Fruit fly (Drosophila melanogaster) whole organism, prepupa: ENCODE measurements around the gene Acp95EF.

Experiments
- Blimp-1 ChIP-seq: fragments of 200-800 bp; sonication (Bioruptor generic); optimal IDR thresholded peaks from 3 replicates; lab custom pipeline; 2017; ENCODE audit warnings: missing biosample characterization, missing genetic modification characterization, mild to moderate bottlenecking, moderate library complexity, missing genetic modification reagents
- CG10631 ChIP-seq: fragments of 200-800 bp; sonication (Bioruptor generic); optimal IDR thresholded peaks from 2 replicates; lab custom pipeline; 2016; ENCODE audit warnings: missing biosample characterization, missing genetic modification characterization
- CG10669 ChIP-seq: fragments of 200-800 bp; sonication (Bioruptor generic); optimal IDR thresholded peaks from 3 replicates; lab custom pipeline; 2018; ENCODE audit warnings: missing biosample characterization, mild to moderate bottlenecking, missing genetic modification characterization, moderate library complexity
- CG11294 ChIP-seq: fragments of 200-800 bp; sonication (Bioruptor generic); IDR thresholded peaks from 2 replicates; pipeline ENCODE4 v1.3.6; 2022; ENCODE audit warnings: missing biosample characterization, missing genetic modification characterization
- CG11762 ChIP-seq: fragments of 200-800 bp; sonication (Bioruptor generic); optimal IDR thresholded peaks from 3 replicates; lab custom pipeline; 2016; ENCODE audit warnings: missing biosample characterization, missing genetic modification characterization; ENCODE audit not compliant: insufficient read depth
- CG11902 ChIP-seq: fragments of 200-800 bp; sonication (Bioruptor generic); optimal IDR thresholded peaks from 3 replicates; lab custom pipeline; 2016; ENCODE audit warnings: missing biosample characterization, missing genetic modification characterization
- CG15336 ChIP-seq: fragments of 200-800 bp; sonication (Bioruptor generic); IDR thresholded peaks from 2 replicates; pipeline ENCODE4 v1.3.6; 2022; ENCODE audit warnings: missing biosample characterization, missing genetic modification characterization
- CG1621 ChIP-seq: fragments of 200-800 bp; sonication (Bioruptor generic); optimal IDR thresholded peaks from 3 replicates; lab custom pipeline; 2018; ENCODE audit warnings: missing biosample characterization, mild to moderate bottlenecking, missing genetic modification characterization
- CG16779 ChIP-seq: fragments of 200-800 bp; sonication (Bioruptor generic); optimal IDR thresholded peaks from 3 replicates; lab custom pipeline; 2017; ENCODE audit warnings: missing biosample characterization, mild to moderate bottlenecking, missing genetic modification characterization
- CG34406 ChIP-seq: fragments of 200-800 bp; sonication (Bioruptor generic); optimal IDR thresholded peaks from 3 replicates; lab custom pipeline; 2016; ENCODE audit warnings: missing biosample characterization, missing genetic modification characterization
- CG4318 ChIP-seq: fragments of 200-800 bp; sonication (Bioruptor generic); optimal IDR thresholded peaks from 3 replicates; lab custom pipeline; 2017; ENCODE audit warnings: missing biosample characterization, mild to moderate bottlenecking, missing genetic modification characterization
- CG6163 ChIP-seq: fragments of 200-800 bp; sonication (Bioruptor generic); IDR thresholded peaks from 3 replicates; pipeline ENCODE4 v1.3.6; 2022; ENCODE audit warnings: missing biosample characterization, missing genetic modification characterization
- CG6808 ChIP-seq: fragments of 200-800 bp; sonication (Bioruptor generic); optimal IDR thresholded peaks from 3 replicates; lab custom pipeline; 2017; ENCODE audit warnings: missing biosample characterization, missing genetic modification characterization, mild to moderate bottlenecking, moderate library complexity, missing genetic modification reagents
- CG6854 ChIP-seq: fragments of 200-800 bp; sonication (Bioruptor generic); optimal IDR thresholded peaks from 2 replicates; lab custom pipeline; 2017; ENCODE audit warnings: missing biosample characterization, mild to moderate bottlenecking, missing genetic modification characterization
- CG7368 ChIP-seq: fragments of 200-800 bp; sonication (Bioruptor generic); optimal IDR thresholded peaks from 3 replicates; lab custom pipeline; 2016; ENCODE audit warnings: missing biosample characterization, missing genetic modification characterization
- CG8119 ChIP-seq: fragments of 200-800 bp; sonication (Bioruptor generic); IDR thresholded peaks from 3 replicates; pipeline ENCODE4 v1.3.6; 2022; ENCODE audit warnings: missing biosample characterization, missing genetic modification characterization
- CG8319 ChIP-seq: fragments of 200-800 bp; sonication (Bioruptor generic); optimal IDR thresholded peaks from 3 replicates; lab custom pipeline; 2016; ENCODE audit warnings: missing biosample characterization, missing genetic modification characterization
- Eip75B ChIP-seq: fragments of 200-800 bp; sonication (Bioruptor generic); optimal IDR thresholded peaks from 3 replicates; lab custom pipeline; 2016; ENCODE audit warnings: missing biosample characterization, missing genetic modification characterization
- Eip78C ChIP-seq: fragments of 200-800 bp; sonication (Bioruptor generic); peaks from one replicate; lab custom pipeline; 2016; ENCODE audit warnings: missing biosample characterization, missing genetic modification characterization
- Eip93F ChIP-seq: fragments of 200-800 bp; sonication (Bioruptor generic); optimal IDR thresholded peaks from 2 replicates; lab custom pipeline; 2016; ENCODE audit warnings: missing biosample characterization, mild to moderate bottlenecking, missing genetic modification characterization
- Gug ChIP-seq: fragments of 200-800 bp; sonication (Bioruptor generic); IDR thresholded peaks from 2 replicates; pipeline ENCODE4 v1.3.6; 2022; ENCODE audit warnings: missing biosample characterization, missing genetic modification characterization
- Hr39 ChIP-seq: fragments of 200-800 bp; sonication (Bioruptor generic); optimal IDR thresholded peaks from 2 replicates; lab custom pipeline; 2016; ENCODE audit warnings: missing biosample characterization, missing genetic modification characterization
- Hr4 ChIP-seq: fragments of 200-800 bp; sonication (Bioruptor generic); optimal IDR thresholded peaks from 3 replicates; lab custom pipeline; 2016; ENCODE audit warnings: missing biosample characterization, missing genetic modification characterization
- Lpt ChIP-seq: fragments of 200-800 bp; sonication (Bioruptor generic); optimal IDR thresholded peaks from 3 replicates; lab custom pipeline; 2016; ENCODE audit warnings: missing biosample characterization, missing genetic modification characterization
- Met ChIP-seq: fragments of 200-800 bp; sonication (Bioruptor generic); optimal IDR thresholded peaks from 3 replicates; lab custom pipeline; 2016; ENCODE audit warnings: missing biosample characterization, missing genetic modification characterization
- OdsH ChIP-seq: fragments of 200-800 bp; sonication (Bioruptor generic); optimal IDR thresholded peaks from 3 replicates; lab custom pipeline; 2016; ENCODE audit warnings: missing biosample characterization, missing genetic modification characterization
- Smox ChIP-seq: fragments of 200-800 bp; sonication (Bioruptor generic); optimal IDR thresholded peaks from 3 replicates; lab custom pipeline; 2016; ENCODE audit warnings: missing biosample characterization, missing genetic modification characterization
- Sox102F ChIP-seq: fragments of 200-800 bp; sonication (Bioruptor generic); optimal IDR thresholded peaks from 2 replicates; lab custom pipeline; 2016; ENCODE audit warnings: missing biosample characterization, mild to moderate bottlenecking, missing genetic modification characterization
- Sox14 ChIP-seq: fragments of 200-800 bp; sonication (Bioruptor generic); optimal IDR thresholded peaks from 3 replicates; lab custom pipeline; 2016; ENCODE audit warnings: missing biosample characterization, missing genetic modification characterization
- Sox15 ChIP-seq: fragments of 200-800 bp; sonication (Bioruptor generic); optimal IDR thresholded peaks from 3 replicates; lab custom pipeline; 2016; ENCODE audit warnings: missing biosample characterization, missing genetic modification characterization
- achi ChIP-seq: fragments of 200-800 bp; sonication (Bioruptor generic); optimal IDR thresholded peaks from 3 replicates; lab custom pipeline; 2016; ENCODE audit warnings: missing biosample characterization, missing genetic modification characterization
- cyc ChIP-seq: fragments of 200-800 bp; sonication (Bioruptor generic); optimal IDR thresholded peaks from 3 replicates; lab custom pipeline; 2016; ENCODE audit warnings: missing biosample characterization, missing genetic modification characterization
- dac ChIP-seq: fragments of 200-800 bp; sonication (Bioruptor generic); optimal IDR thresholded peaks from 2 replicates; lab custom pipeline; 2017; ENCODE audit warnings: missing biosample characterization, mild to moderate bottlenecking, missing genetic modification characterization
- dsx ChIP-seq: fragments of 200-800 bp; optimal IDR thresholded peaks from 3 replicates; lab custom pipeline; 2019; ENCODE audit warnings: missing biosample characterization, mild to moderate bottlenecking, missing genetic modification characterization, moderate library complexity; ENCODE audit not compliant: poor library complexity, severe bottlenecking
- eg ChIP-seq: fragments of 200-800 bp; sonication (Bioruptor generic); IDR thresholded peaks from 3 replicates; pipeline ENCODE4 v1.3.6; 2022; ENCODE audit warnings: missing biosample characterization, missing genetic modification characterization
- esn ChIP-seq: fragments of 200-800 bp; sonication (Bioruptor generic); optimal IDR thresholded peaks from 2 replicates; lab custom pipeline; 2016; ENCODE audit warnings: missing biosample characterization, mild to moderate bottlenecking, missing genetic modification characterization, moderate library complexity
- fd85E ChIP-seq: fragments of 200-800 bp; sonication (Bioruptor generic); optimal IDR thresholded peaks from 3 replicates; lab custom pipeline; 2016; ENCODE audit warnings: missing biosample characterization, missing genetic modification characterization
- fkh ChIP-seq: fragments of 200-800 bp; sonication (Bioruptor generic); optimal IDR thresholded peaks from 3 replicates; lab custom pipeline; 2017; ENCODE audit warnings: missing biosample characterization, mild to moderate bottlenecking, missing genetic modification characterization, moderate library complexity
- lz ChIP-seq: fragments of 200-800 bp; sonication (Bioruptor generic); optimal IDR thresholded peaks from 3 replicates; lab custom pipeline; 2016; ENCODE audit warnings: missing biosample characterization, missing genetic modification characterization
- net ChIP-seq: fragments of 200-800 bp; sonication (Bioruptor generic); optimal IDR thresholded peaks from 3 replicates; lab custom pipeline; 2016; ENCODE audit warnings: missing biosample characterization, missing genetic modification characterization
- salr ChIP-seq, 2 experiments: fragments of 200-800 bp; sonication (Bioruptor generic); optimal IDR thresholded peaks; 3 replicates each; lab custom pipeline; 2016 to 2018; ENCODE audit warnings: missing biosample characterization in 2 of 2, missing genetic modification characterization in 2 of 2, mild to moderate bottlenecking in 1 of 2
- ss ChIP-seq, 2 experiments: fragments of 200-800 bp; sonication (Bioruptor generic); optimal IDR thresholded peaks; 2 replicates in 1 of 2; 3 replicates in 1 of 2; lab custom pipeline; 2017 to 2018; ENCODE audit warnings: mild to moderate bottlenecking in 2 of 2, missing biosample characterization in 2 of 2, missing genetic modification characterization in 2 of 2, moderate library complexity in 1 of 2
- topi ChIP-seq: fragments of 200-800 bp; sonication (Bioruptor generic); optimal IDR thresholded peaks from 3 replicates; lab custom pipeline; 2016; ENCODE audit warnings: missing biosample characterization, missing genetic modification characterization
- vri ChIP-seq: fragments of 200-800 bp; sonication (Bioruptor generic); optimal IDR thresholded peaks from 3 replicates; lab custom pipeline; 2016; ENCODE audit warnings: missing biosample characterization, mild to moderate bottlenecking, missing genetic modification characterization

Gene Acp95EF

dm6 chr3R:24271071-24271470 is 42.3 kb downstream of the Acp95EF start, which contains the start of gene jar (continued):
- TF ChIP-seq Blimp-1 (GFP tag; lab: Kevin White, UChicago) (no peak), CG4318 (no peak), ss (GFP tag; optimal IDR thresholded peaks at IDR 0.05; lab: Kevin White, UChicago) (peak; percentile 26 to 39)

- peak; percentile 78 for TF ChIP-seq Eip78C
- no peak for TF ChIP-seq CG8319 (GFP tag; lab: Kevin White, UChicago)
- TF ChIP-seq CG1621 (tag; lab: Kevin White, UChicago): no peak
- TF ChIP-seq net (GFP tag; lab: Kevin White, UChicago): no peak
- TF ChIP-seq fd85E (GFP tag; lab: Kevin White, UChicago): no peak
- no peak for TF ChIP-seq CG6808 (GFP tag; lab: Kevin White, UChicago)
- no peak for TF ChIP-seq CG15336 (GFP tag; lab: Robert Waterston, UW)
- TF ChIP-seq CG16779 (tag; lab: Kevin White, UChicago): no peak
- no peak for TF ChIP-seq Lpt (GFP tag; lab: Kevin White, UChicago)
- no peak for TF ChIP-seq dac (GFP tag; lab: Kevin White, UChicago)
- no peak for TF ChIP-seq CG11762
- no peak for TF ChIP-seq salr (GFP tag; optimal IDR thresholded peaks at IDR 0.05; lab: Kevin White, UChicago)
- no peak for TF ChIP-seq fkh
- no peak for TF ChIP-seq CG4318
- TF ChIP-seq CG10669 (GFP tag; lab: Kevin White, UChicago): no peak
- no peak for TF ChIP-seq Smox (GFP tag; lab: Kevin White, UChicago)
- no peak for TF ChIP-seq ss (GFP tag; optimal IDR thresholded peaks at IDR 0.05; lab: Kevin White, UChicago)
- TF ChIP-seq CG10631 (GFP tag; lab: Kevin White, UChicago): no peak
- TF ChIP-seq CG11902 (GFP tag; lab: Kevin White, UChicago): no peak
- no peak for TF ChIP-seq Sox15
- no peak for TF ChIP-seq CG6854
- TF ChIP-seq Hr4 (GFP tag; lab: Kevin White, UChicago): peak; percentile 41
- TF ChIP-seq Met (GFP tag; lab: Kevin White, UChicago): peak; percentile 9
- TF ChIP-seq CG34406 (GFP tag; lab: Kevin White, UChicago): no peak
- no peak for TF ChIP-seq Blimp-1 (GFP tag; lab: Kevin White, UChicago)
- no peak for TF ChIP-seq CG7368 (GFP tag; lab: Kevin White, UChicago)
- peak; percentile 15 for TF ChIP-seq dsx (GFP tag; lab: Kevin White, UChicago)
These were observed 43.5 kb downstream of the Acp95EF start for dm6 chr3R:24272232-24272631.

- TF ChIP-seq fd85E (GFP tag; lab: Kevin White, UChicago) (no peak), CG4318 (no peak), Sox102F (peak; percentile 30), CG6854 (peak; percentile 52), CG15336 (GFP tag; lab: Robert Waterston, UW) (peak; percentile 25; the same call in 1 of the 2 replicates), CG8319 (GFP tag; lab: Kevin White, UChicago) (no peak), dsx (GFP tag; lab: Kevin White, UChicago) (no peak), Eip93F (GFP tag; lab: Kevin White, UChicago) (no peak), CG16779 (tag; lab: Kevin White, UChicago) (peak; percentile 47), topi (GFP tag; lab: Kevin White, UChicago) (no peak), lz (GFP tag; lab: Kevin White, UChicago) (no peak), Blimp-1 (GFP tag; lab: Kevin White, UChicago) (peak; percentile 15), Lpt (GFP tag; lab: Kevin White, UChicago) (peak; percentile 34), Met (GFP tag; lab: Kevin White, UChicago) (peak; percentile 41), achi (no peak), vri (peak; percentile 37), esn (GFP tag; lab: Kevin White, UChicago) (no peak), CG8119 (GFP tag; lab: Robert Waterston, UW) (peak; percentile 51; the same call in 1 of the 3 replicates), CG6808 (GFP tag; lab: Kevin White, UChicago) (peak; percentile 39), Sox14 (no peak), CG11294 (0 out of 2 replicates have a peak, but pooled peaks have one; percentile 15), CG6163 (GFP tag; lab: Robert Waterston, UW) (peak; percentile 25; the same call in 1 of the 3 replicates), CG34406 (GFP tag; lab: Kevin White, UChicago) (no peak), Smox (GFP tag; lab: Kevin White, UChicago) (no peak), Hr4 (GFP tag; lab: Kevin White, UChicago) (no peak), Eip75B (GFP tag; lab: Kevin White, UChicago) (peak; percentile 38), OdsH (GFP tag; lab: Kevin White, UChicago) (no peak), CG11762 (no peak), cyc (GFP tag; lab: Kevin White, UChicago) (no peak), Gug (GFP tag; lab: Robert Waterston, UW) (no peak), Hr39 (no peak), eg (GFP tag; lab: Robert Waterston, UW) (peak; percentile 28; the same call in 2 of the 3 replicates)
These were observed 44.1 kb downstream of the Acp95EF start, which contains the start of gene Orct2 for dm6 chr3R:24272775-24273290. Orct2 (plus strand) TSS chr3R:24273029.
